Worm (Caenorhabditis elegans) whole organism, late embryonic: ENCODE results near the gene daf-5.

Experiments
- F13H6.1 ChIP-seq: sonication (generic microtip); optimal IDR thresholded peaks from 2 replicates; lab custom pipeline; 2016; ENCODE audit warnings: missing genetic modification characterization, missing compliant biosample characterization
- K09A11.1 ChIP-seq: sonication (generic microtip); optimal IDR thresholded peaks from 2 replicates; lab custom pipeline; 2017; ENCODE audit warnings: antibody characterized with exemption, mild to moderate bottlenecking, missing genetic modification characterization, missing compliant biosample characterization; ENCODE audit not compliant: insufficient read depth
- T23F11.4 ChIP-seq: fragments of 200-800 bp; sonication (Bioruptor generic); optimal IDR thresholded peaks from 2 replicates; lab custom pipeline; 2018; ENCODE audit warnings: mild to moderate bottlenecking, missing genetic modification characterization, missing compliant biosample characterization
- ama-1 ChIP-seq: fragments of 150-350 bp; optimal IDR thresholded peaks from 2 replicates; lab custom pipeline; 2014
- ceh-18 ChIP-seq: sonication (generic microtip); optimal IDR thresholded peaks from 2 replicates; lab custom pipeline; 2016; ENCODE audit warnings: missing genetic modification characterization, missing compliant biosample characterization
- ceh-19 ChIP-seq: fragments of 200-800 bp; sonication (Bioruptor generic); optimal IDR thresholded peaks from 2 replicates; lab custom pipeline; 2018; ENCODE audit warnings: mild to moderate bottlenecking, missing genetic modification characterization, missing compliant biosample characterization
- ceh-2 ChIP-seq: sonication (generic microtip); optimal IDR thresholded peaks from 2 replicates; lab custom pipeline; 2016; ENCODE audit warnings: missing genotype, missing genetic modification characterization, missing compliant biosample characterization
- ceh-22 ChIP-seq: sonication (generic microtip); optimal IDR thresholded peaks from 2 replicates; lab custom pipeline; 2017; ENCODE audit warnings: missing biosample characterization, missing genetic modification characterization
- ceh-34 ChIP-seq: sonication (generic microtip); optimal IDR thresholded peaks from 2 replicates; lab custom pipeline; 2016; ENCODE audit warnings: mild to moderate bottlenecking, missing genetic modification characterization, missing compliant biosample characterization
- ceh-48 ChIP-seq: sonication (generic microtip); optimal IDR thresholded peaks from 2 replicates; lab custom pipeline; 2016; ENCODE audit warnings: missing genetic modification characterization, inconsistent platforms, missing compliant biosample characterization
- ceh-9 ChIP-seq: sonication (generic microtip); optimal IDR thresholded peaks from 2 replicates; lab custom pipeline; 2016; ENCODE audit warnings: mild to moderate bottlenecking, missing genetic modification characterization, inconsistent platforms, missing compliant biosample characterization
- dve-1 ChIP-seq: sonication (generic microtip); optimal IDR thresholded peaks from 2 replicates; lab custom pipeline; 2017; ENCODE audit warnings: antibody characterized with exemption, mild to moderate bottlenecking, missing genetic modification characterization, missing compliant biosample characterization
- elt-2 ChIP-seq: sonication (generic microtip); optimal IDR thresholded peaks from 2 replicates; lab custom pipeline; 2016; ENCODE audit warnings: missing genetic modification reagents, missing genetic modification characterization, missing compliant biosample characterization
- ets-4 ChIP-seq: sonication (generic microtip); optimal IDR thresholded peaks from 2 replicates; lab custom pipeline; 2016; ENCODE audit warnings: missing genetic modification characterization, missing compliant biosample characterization
- eyg-1 ChIP-seq: sonication (generic microtip); optimal IDR thresholded peaks from 2 replicates; lab custom pipeline; 2016; ENCODE audit warnings: missing genotype, missing genetic modification characterization, missing compliant biosample characterization
- gmeb-2 ChIP-seq: sonication (generic microtip); optimal IDR thresholded peaks from 2 replicates; lab custom pipeline; 2016; ENCODE audit warnings: missing genetic modification characterization, inconsistent platforms, missing compliant biosample characterization
- hlh-8 ChIP-seq: sonication (generic microtip); optimal IDR thresholded peaks from 2 replicates; lab custom pipeline; 2016; ENCODE audit warnings: missing genotype, missing genetic modification characterization, missing compliant biosample characterization
- lin-11 ChIP-seq: fragments of 200-800 bp; sonication (Bioruptor generic); optimal IDR thresholded peaks from 2 replicates; lab custom pipeline; 2018; ENCODE audit warnings: mild to moderate bottlenecking, missing genetic modification characterization, missing compliant biosample characterization
- madf-2 ChIP-seq: sonication (generic microtip); optimal IDR thresholded peaks from 2 replicates; lab custom pipeline; 2017; ENCODE audit warnings: missing genetic modification characterization, missing compliant biosample characterization
- mec-3 ChIP-seq: sonication (generic microtip); optimal IDR thresholded peaks from 2 replicates; lab custom pipeline; 2016; ENCODE audit warnings: borderline replicate concordance, missing genetic modification characterization, missing compliant biosample characterization
- nfya-1 ChIP-seq: sonication (generic microtip); optimal IDR thresholded peaks from 2 replicates; lab custom pipeline; 2017; ENCODE audit warnings: missing genetic modification characterization, mild to moderate bottlenecking, missing compliant biosample characterization, antibody characterized with exemption, moderate library complexity
- nhr-11 ChIP-seq: fragments of 150-350 bp; optimal IDR thresholded peaks from 2 replicates; lab custom pipeline; 2014; ENCODE audit warnings: missing biosample characterization, missing genetic modification characterization
- npax-4 ChIP-seq: sonication (generic microtip); optimal IDR thresholded peaks from 2 replicates; lab custom pipeline; 2016; ENCODE audit warnings: missing genetic modification characterization, missing compliant biosample characterization
- pha-2 ChIP-seq: sonication (generic microtip); optimal IDR thresholded peaks from 2 replicates; lab custom pipeline; 2017; ENCODE audit warnings: mild to moderate bottlenecking, missing genetic modification characterization, missing compliant biosample characterization
- pha-4 ChIP-seq: fragments of 150-350 bp; optimal IDR thresholded peaks from 2 replicates; lab custom pipeline; 2018; ENCODE audit warnings: missing biosample characterization, missing genetic modification reagents, missing genetic modification characterization
- pros-1 ChIP-seq: fragments of 150-350 bp; optimal IDR thresholded peaks from 2 replicates; lab custom pipeline; 2014; ENCODE audit warnings: missing biosample characterization, missing genetic modification reagents, missing genetic modification characterization
- ref-2 ChIP-seq: sonication (generic microtip); optimal IDR thresholded peaks from 2 replicates; lab custom pipeline; 2016; ENCODE audit warnings: missing genetic modification characterization, missing compliant biosample characterization
- sox-2 ChIP-seq: fragments of 200-800 bp; sonication (Bioruptor generic); IDR thresholded peaks from 2 replicates; pipeline ENCODE4 v1.3.6; 2022; ENCODE audit warnings: missing genetic modification reagents, missing genetic modification characterization, missing compliant biosample characterization
- sox-4 ChIP-seq: sonication (generic microtip); optimal IDR thresholded peaks from 2 replicates; lab custom pipeline; 2017; ENCODE audit warnings: mild to moderate bottlenecking, missing genetic modification characterization, inconsistent platforms, missing compliant biosample characterization
- syd-9 ChIP-seq: sonication (generic microtip); optimal IDR thresholded peaks from 2 replicates; lab custom pipeline; 2016; ENCODE audit warnings: mild to moderate bottlenecking, missing genetic modification characterization, moderate library complexity, missing compliant biosample characterization
- tbx-2 ChIP-seq: sonication (generic microtip); optimal IDR thresholded peaks from 2 replicates; lab custom pipeline; 2016; ENCODE audit warnings: missing genetic modification characterization, missing compliant biosample characterization
- tbx-7 ChIP-seq: sonication (generic microtip); optimal IDR thresholded peaks from 2 replicates; lab custom pipeline; 2016; ENCODE audit warnings: missing genotype, missing genetic modification characterization, missing compliant biosample characterization
- ttx-3 ChIP-seq: sonication (generic microtip); optimal IDR thresholded peaks from 2 replicates; lab custom pipeline; 2016; ENCODE audit warnings: missing genetic modification reagents, missing genetic modification characterization, missing compliant biosample characterization
- unc-42 ChIP-seq: sonication (generic microtip); optimal IDR thresholded peaks from 2 replicates; lab custom pipeline; 2016; ENCODE audit warnings: missing genotype, missing genetic modification characterization, missing compliant biosample characterization
- unc-55 ChIP-seq: sonication (generic microtip); optimal IDR thresholded peaks from 2 replicates; lab custom pipeline; 2017; ENCODE audit warnings: missing biosample characterization, missing genetic modification reagents, missing genetic modification characterization
- zip-5 ChIP-seq: sonication (generic microtip); optimal IDR thresholded peaks from 2 replicates; lab custom pipeline; 2016; ENCODE audit warnings: missing genetic modification characterization, missing compliant biosample characterization

daf-5 gene

DNA sequence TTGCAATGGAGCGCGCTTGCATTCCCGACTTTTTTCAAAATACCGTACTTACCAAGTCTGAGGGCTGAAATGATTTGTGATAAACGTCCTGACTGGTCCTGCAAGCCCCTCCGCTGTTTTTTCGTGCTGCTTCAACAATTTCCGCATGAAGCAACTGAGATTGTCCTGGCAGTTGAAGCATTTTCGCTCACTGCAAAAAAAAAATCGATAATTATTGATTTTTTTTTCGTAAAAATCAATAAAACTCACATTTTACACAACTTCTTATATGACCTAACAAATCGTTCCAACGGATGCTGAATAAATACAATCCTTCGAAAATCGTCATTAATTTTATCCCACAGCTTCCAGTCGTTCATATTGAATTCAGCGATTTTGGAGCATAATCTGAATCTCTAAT is 33.2 kb downstream of the daf-5 start:
- no peak for TF ChIP-seq hlh-8
- TF ChIP-seq ceh-48 (tag; lab: Kevin White, UChicago): peak; percentile 9

DNA sequence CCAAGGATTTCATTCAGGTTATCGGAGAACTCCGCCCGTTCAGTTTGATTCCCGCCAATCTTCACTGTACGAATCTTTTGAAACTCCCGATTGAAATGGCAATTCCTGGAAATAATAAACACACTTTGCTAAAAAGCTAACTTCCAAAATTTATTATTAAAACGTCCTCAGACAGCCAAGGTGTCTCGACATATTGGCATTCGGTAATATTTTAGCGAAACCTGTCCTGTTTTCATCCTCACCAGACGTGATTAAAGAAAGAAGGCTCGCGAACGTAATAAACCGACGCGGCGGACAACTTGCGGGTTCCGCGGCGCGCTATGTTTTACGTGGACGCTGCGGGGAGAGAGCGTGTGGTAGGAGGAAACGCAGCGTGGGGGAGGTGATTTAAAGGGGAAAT is 33.9 kb downstream of the daf-5 start:
- TF ChIP-seq elt-2 (tag; lab: Kevin White, UChicago) (peak; percentile 7), nfya-1 (tag; lab: Kevin White, UChicago) (peak; percentile 9), lin-11 (no peak), ama-1 (peak; percentile 76)

DNA sequence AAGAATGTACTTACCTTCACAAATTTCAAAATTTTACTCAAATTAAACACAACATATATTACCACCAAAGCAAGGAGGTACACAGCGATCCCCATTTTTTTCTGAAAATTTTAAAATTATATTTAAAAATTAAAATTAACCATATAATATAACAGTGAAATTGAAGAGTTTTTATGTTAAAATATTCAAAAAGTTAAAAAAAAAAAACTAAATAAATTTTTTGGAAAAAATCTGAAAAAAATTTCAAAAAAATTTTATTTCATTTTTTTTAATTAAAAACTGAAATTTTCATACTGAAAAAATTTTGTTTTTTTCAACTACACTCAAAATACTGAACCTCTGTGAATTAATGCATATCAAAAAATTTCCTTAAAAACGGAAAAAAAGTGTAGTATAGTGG is 35.2 kb downstream of the daf-5 start, which contains the start of gene cyp-37A1:
Gene cyp-37A1 (minus strand): TSS at position 101 of the 400 bp plus-strand sequence.
- no peak for TF ChIP-seq ama-1
- TF ChIP-seq gmeb-2 (tag; lab: Kevin White, UChicago): no peak
- TF ChIP-seq ceh-22: no peak
- TF ChIP-seq T23F11.4: no peak
- TF ChIP-seq zip-5 (tag; lab: Kevin White, UChicago): no peak
- no peak for TF ChIP-seq F13H6.1 (tag; lab: Kevin White, UChicago)
- no peak for TF ChIP-seq tbx-2 (tag; lab: Kevin White, UChicago)
- TF ChIP-seq lin-11: no peak

DNA sequence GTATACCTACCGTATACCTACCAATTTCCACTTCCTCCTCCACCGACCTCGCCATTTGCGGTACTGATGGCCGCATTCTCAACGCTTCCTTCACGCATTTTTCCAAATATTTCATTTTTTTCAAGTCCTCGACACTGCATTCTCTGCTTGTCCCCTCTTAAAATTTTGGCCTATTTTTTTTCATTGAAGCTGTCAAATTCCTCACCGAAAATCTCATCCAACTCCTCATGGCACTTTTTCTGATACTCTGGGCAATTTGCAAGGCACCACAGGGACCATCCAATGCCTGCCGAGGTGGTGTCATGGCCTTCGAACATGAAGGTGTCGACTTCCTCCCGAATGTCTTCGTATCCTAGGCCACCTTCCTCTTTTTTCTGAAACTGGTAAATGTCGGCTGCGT is 37.5 kb downstream of the daf-5 start:
- TF ChIP-seq pha-2: no peak
- no peak for TF ChIP-seq K09A11.1 (tag; lab: Kevin White, UChicago)
- no peak for TF ChIP-seq ets-4 (tag; lab: Kevin White, UChicago)
- no peak for TF ChIP-seq madf-2 (tag; lab: Kevin White, UChicago)
- TF ChIP-seq mec-3 (tag; lab: Kevin White, UChicago): no peak
- TF ChIP-seq nfya-1 (tag; lab: Kevin White, UChicago): no peak
- TF ChIP-seq pros-1 (tag; lab: Kevin White, UChicago): no peak
- no peak for TF ChIP-seq ceh-9 (tag; lab: Kevin White, UChicago)
- no peak for TF ChIP-seq lin-11
- TF ChIP-seq zip-5 (tag; lab: Kevin White, UChicago): no peak
- no peak for TF ChIP-seq nhr-11

DNA sequence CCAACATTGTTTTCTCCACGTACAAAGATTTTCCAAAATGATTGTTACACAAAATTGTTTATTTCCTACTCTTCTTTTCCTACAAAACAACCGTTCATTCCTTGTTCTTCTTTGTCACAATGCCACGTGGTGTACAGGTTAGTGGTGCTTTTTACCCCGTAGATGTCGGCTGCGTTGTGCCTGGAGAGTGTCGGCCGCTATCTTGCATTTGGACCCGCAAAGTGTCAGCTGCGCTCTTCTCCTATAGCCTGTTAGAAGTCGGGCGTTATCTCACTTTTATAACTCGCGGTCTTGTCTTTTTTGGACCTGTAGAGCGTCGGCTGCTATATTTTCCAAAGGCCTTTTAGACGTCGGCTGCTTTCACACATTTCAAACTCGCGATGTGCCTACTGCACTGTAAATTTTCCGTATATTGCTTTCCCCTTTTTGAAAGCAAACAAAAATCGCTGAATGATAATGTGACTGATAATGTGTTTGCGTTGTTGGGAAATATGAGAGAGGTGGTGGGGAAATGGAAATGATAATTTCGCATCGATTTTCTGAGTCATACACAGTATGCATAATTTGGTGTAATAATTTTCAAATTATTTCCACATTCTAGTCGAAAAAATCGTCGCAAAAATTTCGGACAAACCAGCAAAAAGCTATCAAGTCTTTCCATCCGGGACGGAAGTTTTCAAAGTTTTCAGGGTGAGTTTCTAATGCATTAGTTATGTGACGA is 41.3 kb downstream of the daf-5 start, which contains the start of gene F01D5.8:
Gene F01D5.8 (plus strand): TSS at position 51 of the 721 bp plus-strand sequence.
- TF ChIP-seq dve-1 (tag; lab: Kevin White, UChicago): no peak
- no peak for TF ChIP-seq npax-4 (tag; lab: Kevin White, UChicago)
- TF ChIP-seq sox-2 (GFP tag; lab: Robert Waterston, UW): no peak
- TF ChIP-seq syd-9: no peak
- TF ChIP-seq eyg-1: no peak

DNA sequence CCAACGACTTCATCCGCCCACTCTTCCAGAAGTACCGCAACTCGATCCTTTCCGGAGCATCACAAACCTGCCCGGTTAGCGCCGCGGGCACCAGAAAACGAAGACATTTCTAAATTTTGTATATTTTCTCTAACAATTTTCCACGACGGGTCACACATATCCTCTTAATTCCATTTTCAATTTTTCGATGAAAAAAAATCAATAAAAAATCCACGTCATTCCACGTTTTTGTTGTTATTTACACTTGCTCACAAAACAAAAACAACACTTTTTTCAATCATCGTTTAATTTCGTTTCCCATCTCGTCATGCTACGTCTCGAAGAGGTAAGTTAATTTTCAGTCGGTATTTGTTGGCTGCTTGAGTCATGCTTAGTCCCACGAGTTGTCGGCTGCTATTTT is 43.7 kb downstream of the daf-5 start, which contains the start of gene F01D5.7:
Gene F01D5.7 (plus strand): TSS at position 301 of the 400 bp plus-strand sequence.
- TF ChIP-seq T23F11.4 (no peak), ceh-2 (tag; lab: Kevin White, UChicago) (no peak), ceh-22 (no peak), ceh-34 (no peak), ceh-19 (no peak), sox-4 (tag; lab: Kevin White, UChicago) (no peak)

DNA sequence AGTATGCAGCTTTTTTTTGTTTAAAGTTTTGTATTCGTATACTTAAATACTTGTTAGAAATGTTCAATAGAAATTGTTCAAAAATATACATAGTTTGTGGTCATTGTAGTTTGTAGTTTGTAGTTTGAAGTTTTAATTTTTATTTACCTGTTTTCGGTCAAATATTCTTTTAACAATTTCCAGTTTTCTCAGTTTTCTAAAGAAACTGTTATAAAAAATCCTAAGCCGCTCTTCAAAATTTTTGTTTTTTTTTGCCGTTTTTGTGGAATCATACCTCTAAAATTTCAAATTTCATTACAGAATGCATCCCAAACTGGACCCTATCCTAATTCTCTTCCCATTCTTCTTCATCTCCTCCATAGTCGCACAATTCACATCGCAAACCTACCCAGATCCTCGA is 45.9 kb downstream of the daf-5 start, which contains the start of gene F01D5.6:
Gene F01D5.6 (plus strand): TSS at position 301 of the 400 bp plus-strand sequence.
- no peak for TF ChIP-seq ref-2
- no peak for TF ChIP-seq zip-5 (tag; lab: Kevin White, UChicago)
- no peak for TF ChIP-seq ceh-18 (tag; lab: Kevin White, UChicago)
- no peak for TF ChIP-seq unc-55
- TF ChIP-seq mec-3 (tag; lab: Kevin White, UChicago): no peak
- TF ChIP-seq dve-1 (tag; lab: Kevin White, UChicago): no peak
- TF ChIP-seq tbx-7 (tag; lab: Kevin White, UChicago): no peak
- TF ChIP-seq ttx-3 (tag; lab: Kevin White, UChicago): no peak
- no peak for TF ChIP-seq pha-4 (tag; lab: Kevin White, UChicago)
- no peak for TF ChIP-seq unc-42 (tag; lab: Kevin White, UChicago)
- no peak for TF ChIP-seq gmeb-2 (tag; lab: Kevin White, UChicago)
